Fruit fly (Drosophila melanogaster): ENCODE measurements around the gene bchs.

bchs gene

dm6 chr2L:5906893-5907850 is at the start of gene bchs:
bchs (plus strand) TSS chr2L:5907169.
- TF ChIP-seq CG8478 (optimal IDR thresholded peaks at IDR 0.05) (no peak), CTCF (optimal IDR thresholded peaks at IDR 0.05) (no peak)

dm6 chr2L:5866791-5867190 is 40.2 kb upstream of the bchs start:
- no peak for TF ChIP-seq CG8478 (optimal IDR thresholded peaks at IDR 0.05)
- no peak for TF ChIP-seq CTCF (optimal IDR thresholded peaks at IDR 0.05)

- TF ChIP-seq CG8478 (optimal IDR thresholded peaks at IDR 0.05) (no peak), CTCF (optimal IDR thresholded peaks at IDR 0.05) (no peak)
Observed at dm6 chr2L:5870838-5871702, 35.9 kb upstream of the bchs start.

dm6 chr2L:5876474-5877067 is 30.4 kb upstream of the bchs start:
- TF ChIP-seq CG8478 (optimal IDR thresholded peaks at IDR 0.05) (no peak), CTCF (optimal IDR thresholded peaks at IDR 0.05) (no peak)

dm6 chr2L:5879363-5879934 is 27.5 kb upstream of the bchs start, which contains the start of gene rau:
rau (minus strand) TSS chr2L:5879498.
- no peak for TF ChIP-seq CTCF (optimal IDR thresholded peaks at IDR 0.05)
- no peak for TF ChIP-seq CG8478 (optimal IDR thresholded peaks at IDR 0.05)

dm6 chr2L:5881181-5881580 is 25.8 kb upstream of the bchs start:
- no peak for TF ChIP-seq CTCF (optimal IDR thresholded peaks at IDR 0.05)
- no peak for TF ChIP-seq CG8478 (optimal IDR thresholded peaks at IDR 0.05)

- no peak for TF ChIP-seq CG8478 (optimal IDR thresholded peaks at IDR 0.05)
- TF ChIP-seq CTCF (optimal IDR thresholded peaks at IDR 0.05), result no peak
Observed at dm6 chr2L:5883441-5883840, 23.5 kb upstream of the bchs start, which contains the start of gene CG44574. CG44574 (plus strand) TSS chr2L:5883741.

- TF ChIP-seq CTCF (optimal IDR thresholded peaks at IDR 0.05) (no peak), CG8478 (optimal IDR thresholded peaks at IDR 0.05) (no peak)
Observed at dm6 chr2L:5884674-5885073, 22.3 kb upstream of the bchs start, which contains the start of the genes Sfp26Ac and CG43185. Sfp26Ac (minus strand) TSS chr2L:5884774. CG43185 (plus strand) TSS chr2L:5884888.

dm6 chr2L:5885702-5886101 is 21.3 kb upstream of the bchs start, which contains the start of gene CG9029:
CG9029 (plus strand) TSS chr2L:5886002.
- TF ChIP-seq CG8478 (optimal IDR thresholded peaks at IDR 0.05) (no peak), CTCF (optimal IDR thresholded peaks at IDR 0.05) (no peak)

dm6 chr2L:5886955-5887354 is 20.0 kb upstream of the bchs start:
- TF ChIP-seq CTCF (optimal IDR thresholded peaks at IDR 0.05) (no peak), CG8478 (optimal IDR thresholded peaks at IDR 0.05) (no peak)

dm6 chr2L:5890556-5890955 is 16.4 kb upstream of the bchs start:
- no peak for TF ChIP-seq CTCF (optimal IDR thresholded peaks at IDR 0.05)
- no peak for TF ChIP-seq CG8478 (optimal IDR thresholded peaks at IDR 0.05)

- TF ChIP-seq CTCF (optimal IDR thresholded peaks at IDR 0.05) (no peak), CG8478 (optimal IDR thresholded peaks at IDR 0.05) (no peak)
Observed at dm6 chr2L:5892762-5893161, 14.2 kb upstream of the bchs start, which contains the start of gene Acp26Ab. Acp26Ab (minus strand) TSS chr2L:5892862.

- TF ChIP-seq CG8478 (optimal IDR thresholded peaks at IDR 0.05) (no peak), CTCF (optimal IDR thresholded peaks at IDR 0.05) (no peak)
Observed at dm6 chr2L:5893796-5894195, 13.2 kb upstream of the bchs start, which contains the start of gene Acp26Aa. Acp26Aa (minus strand) TSS chr2L:5893896.

- TF ChIP-seq CG8478 (optimal IDR thresholded peaks at IDR 0.05), result no peak
- TF ChIP-seq CTCF (optimal IDR thresholded peaks at IDR 0.05), result no peak
Observed at dm6 chr2L:5894533-5894932, 12.4 kb upstream of the bchs start.
